Worm (Caenorhabditis elegans): Measurements from ENCODE around the gene scd-2.
A peak's percentile ranks its signal among the peaks of the same experiment; 100 is the strongest.

The scd-2 gene

ce11 chrV:6620809-6621208 lies 12.2 kb upstream of the scd-2 start (continued):
- TF ChIP-seq blmp-1 (tag; optimal IDR thresholded peaks at IDR 0.05) (peak; percentile 7), pax-3 (tag; optimal IDR thresholded peaks at IDR 0.05) (no peak), nhr-19 (GFP tag; conservative IDR thresholded peaks at IDR 0.05) (no peak), ceh-88 (GFP tag; IDR thresholded peaks at IDR 0.05) (no peak)

- TF ChIP-seq mef-2 (tag; optimal IDR thresholded peaks at IDR 0.05) (no peak), fkh-8 (tag; optimal IDR thresholded peaks at IDR 0.05) (peak; percentile 14)
Observed at ce11 chrV:6621894-6622293, 11.1 kb upstream of the scd-2 start, which contains the start of gene nhr-37. Gene nhr-37, plus strand, starts transcription at chrV:6622194.

- no peak for TF ChIP-seq pag-3 (tag; optimal IDR thresholded peaks at IDR 0.05; ENCODE audit: borderline replicate concordance, insufficient read depth)
- no peak for TF ChIP-seq elt-2 (tag; optimal IDR thresholded peaks at IDR 0.05)
- TF ChIP-seq lin-15B (tag; optimal IDR thresholded peaks at IDR 0.05), result no peak
- no peak for TF ChIP-seq fkh-10 (GFP tag; optimal IDR thresholded peaks at IDR 0.05)
- no peak for TF ChIP-seq sox-4 (tag; optimal IDR thresholded peaks at IDR 0.05)
- no peak for TF ChIP-seq sptf-1 (tag; optimal IDR thresholded peaks at IDR 0.05)
- no peak for TF ChIP-seq lin-39 (tag; optimal IDR thresholded peaks at IDR 0.05)
- TF ChIP-seq hlh-17 (GFP tag; optimal IDR thresholded peaks at IDR 0.05; ENCODE audit: borderline replicate concordance), result no peak
- TF ChIP-seq lin-14 (GFP tag; optimal IDR thresholded peaks at IDR 0.05), result no peak
Observed at ce11 chrV:6626244-6626643, 6.8 kb upstream of the scd-2 start, which contains the start of gene ppt-1. Gene ppt-1, minus strand, starts transcription at chrV:6626344.

- TF ChIP-seq zag-1 (tag; optimal IDR thresholded peaks at IDR 0.05) (no peak), skn-1 (tag; optimal IDR thresholded peaks at IDR 0.05) (no peak), fkh-10 (GFP tag; optimal IDR thresholded peaks at IDR 0.05) (no peak), nhr-237 (tag; optimal IDR thresholded peaks at IDR 0.05) (no peak), rnt-1 (tag; optimal IDR thresholded peaks at IDR 0.05) (no peak), elt-2 (tag; optimal IDR thresholded peaks at IDR 0.05) (no peak), pax-3 (tag; optimal IDR thresholded peaks at IDR 0.05) (peak; percentile 61), dpl-1 (GFP tag; optimal IDR thresholded peaks at IDR 0.05) (no peak), unc-86 (tag; optimal IDR thresholded peaks at IDR 0.05) (no peak), F16B12.6 (tag; optimal IDR thresholded peaks at IDR 0.05) (no peak), hlh-4 (tag; optimal IDR thresholded peaks at IDR 0.05) (no peak), fkh-8 (tag; optimal IDR thresholded peaks at IDR 0.05) (peak; percentile 97), zip-4 (GFP tag; optimal IDR thresholded peaks at IDR 0.05) (no peak), nhr-85 (tag) (no peak), lin-13 (GFP tag; optimal IDR thresholded peaks at IDR 0.05) (no peak), nhr-11 (tag; optimal IDR thresholded peaks at IDR 0.05) (peak; percentile 55), efl-3 (GFP tag; optimal IDR thresholded peaks at IDR 0.05) (no peak), sptf-1 (tag; optimal IDR thresholded peaks at IDR 0.05) (no peak), unc-130 (tag; optimal IDR thresholded peaks at IDR 0.05) (no peak), C04F5.9 (tag; optimal IDR thresholded peaks at IDR 0.05) (no peak), sox-4 (tag; optimal IDR thresholded peaks at IDR 0.05) (peak; percentile 93), ceh-88 (GFP tag; IDR thresholded peaks at IDR 0.05) (no peak), tbx-2 (tag; optimal IDR thresholded peaks at IDR 0.05) (no peak), nhr-47 (tag; optimal IDR thresholded peaks at IDR 0.05) (peak; percentile 83), ceh-90 (tag; optimal IDR thresholded peaks at IDR 0.05) (no peak), snu-23 (GFP tag; optimal IDR thresholded peaks at IDR 0.05) (no peak), fos-1 (tag; optimal IDR thresholded peaks at IDR 0.05) (peak; percentile 18), lir-3 (tag; optimal IDR thresholded peaks at IDR 0.05; ENCODE audit: poor library complexity) (no peak), lin-39 (tag; optimal IDR thresholded peaks at IDR 0.05) (no peak), elt-3 (tag; optimal IDR thresholded peaks at IDR 0.05) (no peak), Y116A8C.19 (tag; optimal IDR thresholded peaks at IDR 0.05; ENCODE audit: borderline replicate concordance) (no peak), vab-15 (tag; optimal IDR thresholded peaks at IDR 0.05) (no peak), mep-1 (tag; optimal IDR thresholded peaks at IDR 0.05) (peak; percentile 10), mab-9 (GFP tag; IDR thresholded peaks at IDR 0.05) (0 out of 2 replicates have a peak, but pooled peaks have one; percentile 22), sup-37 (GFP tag; optimal IDR thresholded peaks at IDR 0.05) (no peak), xbp-1 (tag; optimal IDR thresholded peaks at IDR 0.05) (peak; percentile 21), nhr-84 (tag; optimal IDR thresholded peaks at IDR 0.05) (no peak), lin-35 (GFP tag; optimal IDR thresholded peaks at IDR 0.05) (no peak), mdl-1 (tag; optimal IDR thresholded peaks at IDR 0.05) (no peak), blmp-1 (tag; optimal IDR thresholded peaks at IDR 0.05) (no peak)
Observed at ce11 chrV:6630769-6631168, 2.3 kb upstream of the scd-2 start.

Data from whole organism, L1 larva.